Worm (Caenorhabditis elegans): ENCODE measurements around the gene ZK945.8.

- TF ChIP-seq nhr-11 (tag; optimal IDR thresholded peaks at IDR 0.05) (no peak), F26F4.8 (GFP tag; conservative IDR thresholded peaks at IDR 0.05) (no peak), T20F7.1 (GFP tag; optimal IDR thresholded peaks at IDR 0.05) (no peak), zag-1 (tag; optimal IDR thresholded peaks at IDR 0.05) (no peak), F49E8.2 (tag; optimal IDR thresholded peaks at IDR 0.05; ENCODE audit: borderline replicate concordance) (no peak), nhr-111 (GFP tag; optimal IDR thresholded peaks at IDR 0.05) (no peak), R02D3.7 (tag; optimal IDR thresholded peaks at IDR 0.05) (no peak), fos-1 (tag; optimal IDR thresholded peaks at IDR 0.05) (no peak), ztf-11 (tag; optimal IDR thresholded peaks at IDR 0.05) (no peak)
Observed at ce11 chrII:10139177-10139640, 30.8 kb downstream of the ZK945.8 start, which contains the start of gene asah-2.

Data from whole organism, L4 larva.